Fruit fly (Drosophila melanogaster) whole organism, embryonic: ENCODE results near the gene CG7841.

ENCODE experiments used
- Ada2b ChIP-seq: fragments of 200-800 bp; sonication (Bioruptor generic); IDR thresholded peaks from 2 replicates; pipeline ENCODE4 v1.3.6; 2022; ENCODE audit warnings: missing biosample characterization, missing genetic modification characterization
- CG10147 ChIP-seq: fragments of 200-800 bp; sonication (Bioruptor generic); optimal IDR thresholded peaks from 2 replicates; lab custom pipeline; 2019; ENCODE audit warnings: missing biosample characterization, mild to moderate bottlenecking, missing genetic modification characterization, moderate library complexity
- CG1024 ChIP-seq: fragments of 200-800 bp; sonication (Bioruptor generic); IDR thresholded peaks from 2 replicates; pipeline ENCODE4 v1.3.6; 2022; ENCODE audit warnings: missing biosample characterization, missing genetic modification characterization
- CG10267 ChIP-seq: fragments of 200-800 bp; sonication (Bioruptor generic); optimal IDR thresholded peaks from 2 replicates; lab custom pipeline; 2018; ENCODE audit warnings: missing biosample characterization, mild to moderate bottlenecking, missing genetic modification characterization, moderate library complexity
- CG10959 ChIP-seq: fragments of 200-800 bp; sonication (Bioruptor generic); IDR thresholded peaks from 2 replicates; pipeline ENCODE4 v1.3.6; 2022; ENCODE audit warnings: missing biosample characterization, missing genetic modification characterization
- CG11456 ChIP-seq: fragments of 200-800 bp; sonication (Bioruptor generic); IDR thresholded peaks from 3 replicates; pipeline ENCODE4 v1.3.6; 2022; ENCODE audit warnings: missing biosample characterization, missing genetic modification characterization
- CG12219 ChIP-seq: fragments of 200-800 bp; sonication (Bioruptor generic); optimal IDR thresholded peaks from 3 replicates; lab custom pipeline; 2018; ENCODE audit warnings: missing biosample characterization, mild to moderate bottlenecking, missing genetic modification characterization
- CG13424 ChIP-seq: fragments of 200-800 bp; sonication (Bioruptor generic); optimal IDR thresholded peaks from 2 replicates; lab custom pipeline; 2019; ENCODE audit warnings: missing biosample characterization, mild to moderate bottlenecking, missing genetic modification characterization, moderate library complexity
- CG13775 ChIP-seq: fragments of 200-800 bp; sonication (Bioruptor generic); optimal IDR thresholded peaks from 3 replicates; lab custom pipeline; 2017; ENCODE audit warnings: missing biosample characterization, mild to moderate bottlenecking, missing genetic modification characterization
- CG15601 ChIP-seq: fragments of 200-800 bp; sonication (Bioruptor generic); optimal IDR thresholded peaks from 3 replicates; lab custom pipeline; 2019; ENCODE audit warnings: missing biosample characterization, mild to moderate bottlenecking, missing genetic modification characterization, moderate library complexity
- CG3995 ChIP-seq: fragments of 200-800 bp; sonication (Bioruptor generic); optimal IDR thresholded peaks from 3 replicates; lab custom pipeline; 2016; ENCODE audit warnings: missing biosample characterization, missing genetic modification characterization
- CG42726 ChIP-seq: fragments of 200-800 bp; sonication (Bioruptor generic); IDR thresholded peaks from 2 replicates; pipeline ENCODE4 v1.3.6; 2022; ENCODE audit warnings: missing biosample characterization, missing genetic modification characterization; ENCODE audit not compliant: partially characterized antibody
- CG6765 ChIP-seq: fragments of 200-800 bp; sonication (Bioruptor generic); optimal IDR thresholded peaks from 3 replicates; lab custom pipeline; 2017; ENCODE audit warnings: missing biosample characterization, mild to moderate bottlenecking, missing genetic modification characterization
- CG6791 ChIP-seq: fragments of 200-800 bp; sonication (Bioruptor generic); IDR thresholded peaks from 3 replicates; pipeline ENCODE4 v1.3.6; 2022; ENCODE audit warnings: missing biosample characterization, missing genetic modification characterization; ENCODE audit not compliant: partially characterized antibody
- CG7556 ChIP-seq: fragments of 200-800 bp; sonication (Bioruptor generic); optimal IDR thresholded peaks from 2 replicates; lab custom pipeline; 2017; ENCODE audit warnings: missing biosample characterization, mild to moderate bottlenecking, missing genetic modification characterization
- CG8089 ChIP-seq: fragments of 200-800 bp; sonication (Bioruptor generic); optimal IDR thresholded peaks from 3 replicates; lab custom pipeline; 2016; ENCODE audit warnings: missing biosample characterization, missing genetic modification characterization
- CG9215 ChIP-seq: fragments of 200-800 bp; sonication (Bioruptor generic); IDR thresholded peaks from 2 replicates; pipeline ENCODE4 v1.3.6; 2022; ENCODE audit warnings: missing biosample characterization, missing genetic modification characterization
- CG9437 ChIP-seq: fragments of 200-800 bp; sonication (Bioruptor generic); optimal IDR thresholded peaks from 2 replicates; lab custom pipeline; 2018; ENCODE audit warnings: missing biosample characterization, mild to moderate bottlenecking, missing genetic modification characterization
- CG9817 ChIP-seq: fragments of 200-800 bp; sonication (Bioruptor generic); optimal IDR thresholded peaks from 2 replicates; lab custom pipeline; 2018; ENCODE audit warnings: missing biosample characterization, mild to moderate bottlenecking, missing genetic modification characterization, moderate library complexity
- CrebB ChIP-seq: fragments of 200-800 bp; sonication (Bioruptor generic); optimal IDR thresholded peaks from 3 replicates; lab custom pipeline; 2018; ENCODE audit warnings: missing biosample characterization, mild to moderate bottlenecking, missing genetic modification characterization
- Dek ChIP-seq: fragments of 200-800 bp; sonication (Bioruptor generic); optimal IDR thresholded peaks from 3 replicates; lab custom pipeline; 2019; ENCODE audit warnings: missing biosample characterization, mild to moderate bottlenecking, missing genetic modification characterization, moderate library complexity
- Drgx ChIP-seq: fragments of 200-800 bp; sonication (Bioruptor generic); IDR thresholded peaks from 2 replicates; pipeline ENCODE4 v1.3.6; 2022; ENCODE audit warnings: missing biosample characterization, missing genetic modification characterization
- Fer1 ChIP-seq: fragments of 200-800 bp; sonication (Bioruptor generic); optimal IDR thresholded peaks from 2 replicates; lab custom pipeline; 2017; ENCODE audit warnings: missing biosample characterization, mild to moderate bottlenecking, missing genetic modification characterization
- GATAe ChIP-seq: fragments of 200-800 bp; sonication (Bioruptor generic); conservative IDR thresholded peaks from 2 replicates; pipeline ENCODE4 v1.3.6; 2022; ENCODE audit warnings: missing biosample characterization, missing genetic modification characterization
- HmgZ ChIP-seq: fragments of 200-800 bp; sonication (Bioruptor generic); optimal IDR thresholded peaks from 2 replicates; lab custom pipeline; 2018; ENCODE audit warnings: missing biosample characterization, mild to moderate bottlenecking, missing genetic modification characterization
- Jarid2 ChIP-seq: fragments of 200-800 bp; sonication (Bioruptor generic); optimal IDR thresholded peaks from 3 replicates; lab custom pipeline; 2017; ENCODE audit warnings: mild to moderate bottlenecking, missing biosample characterization, missing genetic modification reagents, missing genetic modification characterization
- Mad ChIP-seq: fragments of 200-800 bp; sonication (Bioruptor generic); optimal IDR thresholded peaks from 2 replicates; lab custom pipeline; 2016; ENCODE audit warnings: missing biosample characterization, missing genetic modification characterization
- Max ChIP-seq: fragments of 200-800 bp; sonication (Bioruptor generic); optimal IDR thresholded peaks from 2 replicates; lab custom pipeline; 2016; ENCODE audit warnings: missing biosample characterization, mild to moderate bottlenecking, missing genetic modification characterization
- Nf-YC ChIP-seq: fragments of 200-800 bp; optimal IDR thresholded peaks from 3 replicates; lab custom pipeline; 2019; ENCODE audit warnings: missing biosample characterization, mild to moderate bottlenecking, missing genetic modification characterization, moderate library complexity
- NfI ChIP-seq: fragments of 200-800 bp; sonication (Bioruptor generic); optimal IDR thresholded peaks from 3 replicates; lab custom pipeline; 2018; ENCODE audit warnings: missing biosample characterization, mild to moderate bottlenecking, missing genetic modification characterization, moderate library complexity
- PHDP ChIP-seq: fragments of 200-800 bp; sonication (Bioruptor generic); optimal IDR thresholded peaks from 3 replicates; lab custom pipeline; 2018; ENCODE audit warnings: missing biosample characterization, mild to moderate bottlenecking, missing genetic modification characterization, moderate library complexity
- YL-1 ChIP-seq: fragments of 200-800 bp; sonication (Bioruptor generic); optimal IDR thresholded peaks from 3 replicates; lab custom pipeline; 2017; ENCODE audit warnings: missing biosample characterization, mild to moderate bottlenecking, missing genetic modification characterization
- ac ChIP-seq: fragments of 200-800 bp; sonication (Bioruptor generic); optimal IDR thresholded peaks from 3 replicates; lab custom pipeline; 2017; ENCODE audit warnings: missing biosample characterization, mild to moderate bottlenecking, missing genetic modification characterization
- ash1 ChIP-seq: fragments of 200-800 bp; sonication (Bioruptor generic); optimal IDR thresholded peaks from 2 replicates; lab custom pipeline; 2018; ENCODE audit warnings: missing biosample characterization, mild to moderate bottlenecking, missing genetic modification characterization
- cad ChIP-seq: fragments of >200 bp; optimal IDR thresholded peaks from 2 replicates; lab custom pipeline; 2017; ENCODE audit warnings: missing biosample characterization, missing genetic modification characterization
- cg ChIP-seq: fragments of 200-800 bp; sonication (Bioruptor generic); optimal IDR thresholded peaks from 3 replicates; lab custom pipeline; 2019; ENCODE audit warnings: missing biosample characterization, mild to moderate bottlenecking, missing genetic modification characterization, moderate library complexity
- croc ChIP-seq: fragments of 200-800 bp; sonication (Bioruptor generic); conservative IDR thresholded peaks from 3 replicates; pipeline ENCODE4 v1.3.6; 2022; ENCODE audit warnings: missing biosample characterization, missing genetic modification characterization
- gce ChIP-seq: fragments of 200-800 bp; sonication (Bioruptor generic); IDR thresholded peaks from 3 replicates; pipeline ENCODE4 v1.3.6; 2022; ENCODE audit warnings: missing biosample characterization, missing genetic modification characterization
- gsb ChIP-seq: fragments of 200-800 bp; sonication (Bioruptor generic); IDR thresholded peaks from 2 replicates; pipeline ENCODE4 v1.3.6; 2022; ENCODE audit warnings: missing biosample characterization, missing genetic modification characterization
- lbe ChIP-seq: fragments of 200-800 bp; sonication (Bioruptor generic); optimal IDR thresholded peaks from 2 replicates; lab custom pipeline; 2016; ENCODE audit warnings: missing biosample characterization, mild to moderate bottlenecking, missing genetic modification characterization
- lilli ChIP-seq: fragments of 200-800 bp; sonication (Bioruptor generic); optimal IDR thresholded peaks from 3 replicates; lab custom pipeline; 2016; ENCODE audit warnings: missing biosample characterization, missing genetic modification characterization
- mam ChIP-seq: fragments of 200-800 bp; sonication (Bioruptor generic); optimal IDR thresholded peaks from 3 replicates; lab custom pipeline; 2016; ENCODE audit warnings: missing biosample characterization, missing genetic modification characterization
- p53 ChIP-seq: fragments of 200-800 bp; sonication (Bioruptor generic); optimal IDR thresholded peaks from 2 replicates; lab custom pipeline; 2016; ENCODE audit warnings: missing biosample characterization, missing genetic modification characterization
- pb ChIP-seq: fragments of 200-800 bp; sonication (Bioruptor generic); optimal IDR thresholded peaks from 3 replicates; lab custom pipeline; 2016; ENCODE audit warnings: missing biosample characterization, missing genetic modification characterization
- phol ChIP-seq: fragments of 200-800 bp; sonication (Bioruptor generic); optimal IDR thresholded peaks from 3 replicates; lab custom pipeline; 2018; ENCODE audit warnings: missing biosample characterization, mild to moderate bottlenecking, missing genetic modification characterization, moderate library complexity
- salm ChIP-seq: fragments of 200-800 bp; sonication (Bioruptor generic); optimal IDR thresholded peaks from 2 replicates; lab custom pipeline; 2018; ENCODE audit warnings: missing biosample characterization, mild to moderate bottlenecking, missing genetic modification characterization
- slou ChIP-seq: fragments of 200-800 bp; sonication (Bioruptor generic); optimal IDR thresholded peaks from 3 replicates; lab custom pipeline; 2016; ENCODE audit warnings: missing biosample characterization, missing genetic modification characterization
- sug ChIP-seq: fragments of 200-800 bp; optimal IDR thresholded peaks from 2 replicates; lab custom pipeline; 2019; ENCODE audit warnings: missing biosample characterization, mild to moderate bottlenecking, missing genetic modification characterization, moderate library complexity
- tin ChIP-seq: fragments of 200-800 bp; sonication (Bioruptor generic); optimal IDR thresholded peaks from 3 replicates; lab custom pipeline; 2016; ENCODE audit warnings: missing biosample characterization, missing genetic modification characterization
- zf30C ChIP-seq: fragments of 200-800 bp; sonication (Bioruptor generic); optimal IDR thresholded peaks from 3 replicates; lab custom pipeline; 2018; ENCODE audit warnings: missing biosample characterization, mild to moderate bottlenecking, missing genetic modification characterization

The CG7841 gene

DNA sequence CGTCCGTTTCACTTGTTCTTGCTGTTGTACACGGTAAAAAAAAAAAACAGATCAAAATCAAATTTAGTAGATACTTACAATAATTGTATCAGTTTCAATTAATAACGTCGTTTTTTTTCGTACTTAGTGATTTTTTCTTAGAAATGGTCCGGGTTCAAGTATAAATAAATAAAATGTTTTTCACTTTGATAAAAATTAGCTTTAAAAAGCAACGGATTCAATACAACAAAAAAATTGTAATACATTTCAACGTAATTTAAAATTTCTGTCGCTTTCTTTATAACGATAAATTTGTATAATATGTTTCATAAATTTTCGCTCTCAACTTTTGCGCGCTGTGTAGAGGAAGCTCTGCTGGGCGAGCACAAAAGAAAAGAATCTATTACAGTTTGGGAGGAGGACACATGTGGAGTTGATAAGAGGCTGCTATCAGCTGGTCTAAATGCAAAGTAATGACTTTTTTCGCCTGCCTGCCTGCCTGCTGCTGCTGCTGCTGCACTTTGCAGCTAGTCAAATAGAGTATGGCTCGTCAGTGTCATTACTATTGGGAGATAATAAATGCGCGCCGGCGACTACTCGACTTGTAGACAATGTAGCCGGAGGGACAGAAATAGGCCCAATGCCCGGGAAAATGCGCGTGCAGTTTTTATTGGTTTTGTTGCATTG is 30.0 kb upstream of the CG7841 start (continued):
- peak; percentile 43 for TF ChIP-seq Dek (tag; lab: Kevin White, UChicago)
- no peak for TF ChIP-seq CG6791 (GFP tag; lab: Robert Waterston, UW)
- peak; percentile 55 for TF ChIP-seq Max (GFP tag; lab: Kevin White, UChicago)
- no peak for TF ChIP-seq CG11456 (GFP tag; lab: Robert Waterston, UW)
- peak; percentile 84 for TF ChIP-seq phol (tag; lab: Kevin White, UChicago)
- TF ChIP-seq lilli = peak; percentile 63
- no peak for TF ChIP-seq ac
- TF ChIP-seq CG10147 (GFP tag; lab: Kevin White, UChicago) = peak; percentile 28
- peak; percentile 48 for TF ChIP-seq tin
- peak; percentile 32 for TF ChIP-seq NfI (GFP tag; lab: Kevin White, UChicago)
- TF ChIP-seq CG9215 (GFP tag; lab: Robert Waterston, UW) = peak; percentile 26; the same call in 1 of the 2 replicates
- TF ChIP-seq CG13775 (GFP tag; lab: Kevin White, UChicago) = peak; percentile 74
- TF ChIP-seq CG10959 (GFP tag; lab: Robert Waterston, UW) = no peak
- 0 out of 2 replicates have a peak, but pooled peaks have one; percentile 17 for TF ChIP-seq CG1024
- TF ChIP-seq salm = no peak
- TF ChIP-seq CG7556 (GFP tag; lab: Kevin White, UChicago) = peak; percentile 82
- no peak for TF ChIP-seq GATAe
- peak; percentile 44 for TF ChIP-seq zf30C (GFP tag; lab: Kevin White, UChicago)
- TF ChIP-seq gsb (GFP tag; lab: Robert Waterston, UW) = no peak
- TF ChIP-seq CG10267 (tag; lab: Kevin White, UChicago) = peak; percentile 63
- peak; percentile 35 for TF ChIP-seq Ada2b (GFP tag; lab: Robert Waterston, UW)
- TF ChIP-seq Drgx (GFP tag; lab: Robert Waterston, UW) = peak; percentile 56
- TF ChIP-seq CrebB (tag; lab: Kevin White, UChicago) = no peak
- peak; percentile 70 for TF ChIP-seq CG9437 (GFP tag; lab: Kevin White, UChicago)
- TF ChIP-seq pb = no peak
- TF ChIP-seq Fer1 = peak; percentile 55
- TF ChIP-seq lbe (GFP tag; lab: Kevin White, UChicago) = no peak
- no peak for TF ChIP-seq p53 (GFP tag; lab: Kevin White, UChicago)
- peak; percentile 81 for TF ChIP-seq PHDP (tag; lab: Kevin White, UChicago)
- peak; percentile 71 for TF ChIP-seq CG13424
- peak; percentile 1 for TF ChIP-seq Mad (GFP tag; lab: Kevin White, UChicago)
- peak; percentile 15 for TF ChIP-seq Nf-YC (tag; lab: Kevin White, UChicago)
- TF ChIP-seq slou (GFP tag; lab: Kevin White, UChicago) = no peak
- TF ChIP-seq CG12219 = peak; percentile 0
- TF ChIP-seq YL-1 (GFP tag; lab: Kevin White, UChicago) = no peak
- peak; percentile 21; the same call in 1 of the 3 replicates for TF ChIP-seq croc
- no peak for TF ChIP-seq cg (GFP tag; lab: Kevin White, UChicago)
- TF ChIP-seq CG6765 = no peak
- no peak for TF ChIP-seq cad
- TF ChIP-seq gce (GFP tag; lab: Robert Waterston, UW) = peak; percentile 35; the same call in 1 of the 3 replicates
- TF ChIP-seq mam (GFP tag; lab: Kevin White, UChicago) = peak; percentile 45
- peak; percentile 9 for TF ChIP-seq CG9817 (tag; lab: Kevin White, UChicago)
- TF ChIP-seq CG42726 (GFP tag; lab: Robert Waterston, UW) = no peak
- TF ChIP-seq HmgZ (tag; lab: Kevin White, UChicago) = no peak
- TF ChIP-seq Jarid2 (GFP tag; lab: Kevin White, UChicago) = no peak
- no peak for TF ChIP-seq CG3995 (GFP tag; lab: Kevin White, UChicago)
- TF ChIP-seq sug (tag; lab: Kevin White, UChicago) = no peak
- no peak for TF ChIP-seq CG8089 (GFP tag; lab: Kevin White, UChicago)
- peak; percentile 63 for TF ChIP-seq CG15601 (tag; lab: Kevin White, UChicago)
- TF ChIP-seq ash1 (GFP tag; lab: Kevin White, UChicago) = no peak
